Fruit fly (Drosophila melanogaster): Measurements from ENCODE around the gene OtopLa.
A peak's percentile ranks its signal among the peaks of the same experiment; 100 is the strongest.

OtopLa gene

dm6 chrX:5639083-5639482 lies 9.2 kb downstream of the OtopLa start (continued):
- TF ChIP-seq Asciz (GFP tag; optimal IDR thresholded peaks at IDR 0.05) (peak; percentile 13), hbn (GFP tag; IDR thresholded peaks at IDR 0.05; ENCODE audit: partially characterized antibody) (no peak), zen2 (GFP tag; IDR thresholded peaks at IDR 0.05; ENCODE audit: partially characterized antibody) (no peak), CG18599 (GFP tag; optimal IDR thresholded peaks at IDR 0.05) (peak; percentile 51), CG14050 (GFP tag; IDR thresholded peaks at IDR 0.05) (no peak), peb (GFP tag; IDR thresholded peaks at IDR 0.05) (no peak), Eip74EF (GFP tag; optimal IDR thresholded peaks at IDR 0.05) (no peak), CG11247 (GFP tag; IDR thresholded peaks at IDR 0.05) (no peak), pfk (GFP tag; optimal IDR thresholded peaks at IDR 0.05) (no peak), CG15269 (tag; optimal IDR thresholded peaks at IDR 0.05) (peak; percentile 27), kay (GFP tag; optimal IDR thresholded peaks at IDR 0.05) (no peak), dysf (GFP tag; IDR thresholded peaks at IDR 0.05) (peak; percentile 19; the same call in 1 of the 3 replicates), slbo (GFP tag; IDR thresholded peaks at IDR 0.05) (no peak; the same call in 1 of the 2 replicates), corto (GFP tag; optimal IDR thresholded peaks at IDR 0.05) (no peak), CG13894 (tag; optimal IDR thresholded peaks at IDR 0.05) (no peak), CG2712 (tag; optimal IDR thresholded peaks at IDR 0.05) (peak; percentile 66), Antp (GFP tag; optimal IDR thresholded peaks at IDR 0.05) (peak; percentile 3), tll (GFP tag; optimal IDR thresholded peaks at IDR 0.05) (no peak), CG10543 (GFP tag; optimal IDR thresholded peaks at IDR 0.05) (no peak), Med (GFP tag) (peak; percentile 82), CG6813 (GFP tag; optimal IDR thresholded peaks at IDR 0.05) (peak; percentile 58), row (GFP tag; IDR thresholded peaks at IDR 0.05) (peak; percentile 52), dmrt11E (tag; optimal IDR thresholded peaks at IDR 0.05) (peak; percentile 77), gem (tag; optimal IDR thresholded peaks at IDR 0.05) (peak; percentile 74), CG13424 (tag; optimal IDR thresholded peaks at IDR 0.05) (peak; percentile 52), ttk (GFP tag; IDR thresholded peaks at IDR 0.05) (peak; percentile 42), CG7271 (tag; optimal IDR thresholded peaks at IDR 0.05) (no peak), CG12236 (GFP tag; optimal IDR thresholded peaks at IDR 0.05) (no peak), Dbx (GFP tag; IDR thresholded peaks at IDR 0.05) (no peak), lmd (GFP tag; IDR thresholded peaks at IDR 0.05) (peak; percentile 55), Xrp1 (GFP tag; IDR thresholded peaks at IDR 0.05) (peak; percentile 72), CG2678 (tag; optimal IDR thresholded peaks at IDR 0.05) (peak; percentile 53), Rx (GFP tag; IDR thresholded peaks at IDR 0.05) (no peak), sqz (GFP tag; optimal IDR thresholded peaks at IDR 0.05) (no peak), CG3726 (GFP tag; IDR thresholded peaks at IDR 0.05) (no peak), tna (GFP tag; IDR thresholded peaks at IDR 0.05; ENCODE audit: partially characterized antibody) (no peak), ken (GFP tag; IDR thresholded peaks at IDR 0.05) (peak; percentile 60; the same call in 2 of the 3 replicates), gt (GFP tag; IDR thresholded peaks at IDR 0.05) (no peak), CG14710 (tag; optimal IDR thresholded peaks at IDR 0.05) (peak; percentile 46), fd3F (GFP tag; optimal IDR thresholded peaks at IDR 0.05) (no peak), D19B (GFP tag; optimal IDR thresholded peaks at IDR 0.05) (no peak), ap (GFP tag; IDR thresholded peaks at IDR 0.05) (no peak), CG6654 (GFP tag; optimal IDR thresholded peaks at IDR 0.05) (peak; percentile 29), abd-A (tag; optimal IDR thresholded peaks at IDR 0.05) (no peak), CG4707 (GFP tag; optimal IDR thresholded peaks at IDR 0.05) (no peak), CG30020 (tag; optimal IDR thresholded peaks at IDR 0.05) (no peak), lilli (GFP tag; optimal IDR thresholded peaks at IDR 0.05) (peak; percentile 24), CG16863 (GFP tag; optimal IDR thresholded peaks at IDR 0.05) (no peak), sob (GFP tag; IDR thresholded peaks at IDR 0.05) (peak; percentile 43; the same call in 1 of the 2 replicates), CG11085 (GFP tag; IDR thresholded peaks at IDR 0.05) (no peak)
